Fruit fly (Drosophila melanogaster): ENCODE measurements around the gene CG6656.

The CG6656 gene

dm6 chr3R:21838505-21838956 lies 36.6 kb upstream of the CG6656 start:
- no peak for TF ChIP-seq noc (tag; optimal IDR thresholded peaks at IDR 0.05)

dm6 chr3R:21839636-21840035 lies 35.5 kb upstream of the CG6656 start:
- no peak for TF ChIP-seq noc (tag; optimal IDR thresholded peaks at IDR 0.05)

dm6 chr3R:21840432-21840831 lies 34.7 kb upstream of the CG6656 start:
- TF ChIP-seq noc (tag; optimal IDR thresholded peaks at IDR 0.05), result no peak

- no peak for TF ChIP-seq noc (tag; optimal IDR thresholded peaks at IDR 0.05)
Observed at dm6 chr3R:21841474-21842376, 33.4 kb upstream of the CG6656 start.

- TF ChIP-seq noc (tag; optimal IDR thresholded peaks at IDR 0.05), result no peak
Observed at dm6 chr3R:21843665-21844064, 31.4 kb upstream of the CG6656 start, which contains the start of gene Gr93b. Gene Gr93b, minus strand, starts transcription at chr3R:21843765.

- no peak for TF ChIP-seq noc (tag; optimal IDR thresholded peaks at IDR 0.05)
Observed at dm6 chr3R:21845165-21845564, 29.9 kb upstream of the CG6656 start, which contains the start of gene Gr93c. Gene Gr93c, minus strand, starts transcription at chr3R:21845265.

- TF ChIP-seq noc (tag; optimal IDR thresholded peaks at IDR 0.05), result no peak
Observed at dm6 chr3R:21846559-21846958, 28.5 kb upstream of the CG6656 start, which contains the start of gene Gr93d. Gene Gr93d, minus strand, starts transcription at chr3R:21846659.

- no peak for TF ChIP-seq noc (tag; optimal IDR thresholded peaks at IDR 0.05)
Observed at dm6 chr3R:21847438-21847837, 27.7 kb upstream of the CG6656 start.

dm6 chr3R:21848271-21848670 lies 26.8 kb upstream of the CG6656 start:
- TF ChIP-seq noc (tag; optimal IDR thresholded peaks at IDR 0.05), result no peak

dm6 chr3R:21848987-21849442 lies 26.1 kb upstream of the CG6656 start:
- TF ChIP-seq noc (tag; optimal IDR thresholded peaks at IDR 0.05), result peak; percentile 52

- TF ChIP-seq noc (tag; optimal IDR thresholded peaks at IDR 0.05), result no peak
Observed at dm6 chr3R:21849988-21850460, 25.1 kb upstream of the CG6656 start.

- no peak for TF ChIP-seq noc (tag; optimal IDR thresholded peaks at IDR 0.05)
Observed at dm6 chr3R:21851592-21852578, 23.2 kb upstream of the CG6656 start.

- TF ChIP-seq noc (tag; optimal IDR thresholded peaks at IDR 0.05), result peak; percentile 23
Observed at dm6 chr3R:21852579-21853233, 22.4 kb upstream of the CG6656 start.

dm6 chr3R:21853618-21854573 lies 21.2 kb upstream of the CG6656 start:
- no peak for TF ChIP-seq noc (tag; optimal IDR thresholded peaks at IDR 0.05)
